Worm (Caenorhabditis elegans) whole organism, L4 larva: ENCODE data around the gene smg-3.
"Not testable (repeated sequence)": the region's sequence is repeated elsewhere in the genome, so short reads cannot be mapped to it uniquely, and the experiment has no call there.

Source experiments
- Y48G9A.11 ChIP-seq: fragments of 200-800 bp; sonication (Bioruptor generic); IDR thresholded peaks from 2 replicates; pipeline ENCODE4 v1.3.6; 2022; ENCODE audit warnings: missing genetic modification reagents, missing genetic modification characterization, missing compliant biosample characterization
- Y5F2A.4 ChIP-seq: fragments of 200-800 bp; sonication (Bioruptor generic); optimal IDR thresholded peaks from 2 replicates; lab custom pipeline; 2018; ENCODE audit warnings: mild to moderate bottlenecking, missing genetic modification characterization, missing compliant biosample characterization
- ZK337.2 ChIP-seq: fragments of 200-800 bp; sonication (Bioruptor generic); IDR thresholded peaks from 2 replicates; pipeline ENCODE4 v1.3.6; 2022; ENCODE audit warnings: missing genetic modification reagents, missing genetic modification characterization, missing compliant biosample characterization
- aha-1 ChIP-seq: fragments of 150-350 bp; peaks from one replicate; lab custom pipeline; 2014; ENCODE audit warnings: missing biosample characterization, missing genetic modification characterization
- aly-2 ChIP-seq: sonication (generic microtip); optimal IDR thresholded peaks from 2 replicates; lab custom pipeline; 2018; ENCODE audit warnings: missing biosample characterization, missing genetic modification characterization
- ceh-32 ChIP-seq: sonication (generic microtip); optimal IDR thresholded peaks from 2 replicates; lab custom pipeline; 2016; ENCODE audit warnings: mild to moderate bottlenecking, missing genetic modification characterization, missing compliant biosample characterization; ENCODE audit not compliant: poor library complexity
- ceh-82 ChIP-seq: sonication (generic microtip); optimal IDR thresholded peaks from 2 replicates; lab custom pipeline; 2017; ENCODE audit warnings: missing biosample characterization, missing genetic modification characterization
- ces-1 ChIP-seq: fragments of 150-350 bp; sonication (generic microtip); optimal IDR thresholded peaks from 4 replicates; lab custom pipeline; 2014; ENCODE audit warnings: missing biosample characterization, missing genetic modification reagents, missing genetic modification characterization
- daf-19 ChIP-seq: fragments of 200-800 bp; sonication (Bioruptor generic); conservative IDR thresholded peaks from 2 replicates; pipeline ENCODE4 v1.3.6; 2022; ENCODE audit warnings: missing genetic modification characterization, missing compliant biosample characterization
- dmd-8 ChIP-seq: fragments of 200-800 bp; sonication (Bioruptor generic); IDR thresholded peaks from 2 replicates; pipeline ENCODE4 v1.3.6; 2022; ENCODE audit warnings: missing genetic modification characterization, missing compliant biosample characterization
- dpl-1 ChIP-seq: fragments of 150-350 bp; optimal IDR thresholded peaks from 2 replicates; lab custom pipeline; 2014; ENCODE audit warnings: missing biosample characterization, missing genetic modification reagents, missing genetic modification characterization
- egl-27 ChIP-seq: sonication (generic microtip); optimal IDR thresholded peaks from 3 replicates; lab custom pipeline; 2017; ENCODE audit warnings: missing biosample characterization, missing genetic modification reagents, missing genetic modification characterization
- fkh-10 ChIP-seq: fragments of 150-350 bp; optimal IDR thresholded peaks from 2 replicates; lab custom pipeline; 2014; ENCODE audit warnings: missing biosample characterization, missing genetic modification reagents, missing genetic modification characterization
- hlh-11 ChIP-seq: fragments of 200-800 bp; sonication (Bioruptor generic); optimal IDR thresholded peaks from 2 replicates; lab custom pipeline; 2018; ENCODE audit warnings: mild to moderate bottlenecking, missing genetic modification characterization, missing compliant biosample characterization
- hlh-30 ChIP-seq: sonication (generic microtip); optimal IDR thresholded peaks from 2 replicates; lab custom pipeline; 2017; ENCODE audit warnings: antibody characterized with exemption, mild to moderate bottlenecking, missing genetic modification characterization, missing compliant biosample characterization; ENCODE audit not compliant: insufficient read depth
- hmg-1.1 ChIP-seq: fragments of 200-800 bp; sonication (Bioruptor generic); IDR thresholded peaks from 2 replicates; pipeline ENCODE4 v1.3.6; 2022; ENCODE audit warnings: missing genetic modification reagents, missing genetic modification characterization, missing compliant biosample characterization
- lim-7 ChIP-seq: fragments of 200-800 bp; sonication (Bioruptor generic); IDR thresholded peaks from 2 replicates; pipeline ENCODE4 v1.3.6; 2022; ENCODE audit warnings: missing genetic modification characterization, missing compliant biosample characterization
- lin-13 ChIP-seq: fragments of 150-350 bp; optimal IDR thresholded peaks from 2 replicates; lab custom pipeline; 2014; ENCODE audit warnings: missing biosample characterization, missing genetic modification reagents, missing genetic modification characterization
- lin-15B ChIP-seq: fragments of 150-350 bp; sonication (generic microtip); optimal IDR thresholded peaks from 3 replicates; lab custom pipeline; 2014; ENCODE audit warnings: missing biosample characterization, missing genetic modification characterization
- lir-3 ChIP-seq: sonication (generic microtip); optimal IDR thresholded peaks from 2 replicates; lab custom pipeline; 2016; ENCODE audit warnings: mild to moderate bottlenecking, missing genetic modification characterization, missing compliant biosample characterization
- madf-9 ChIP-seq: fragments of 200-800 bp; sonication (Bioruptor generic); conservative IDR thresholded peaks from 2 replicates; pipeline ENCODE4 v1.3.6; 2022; ENCODE audit warnings: missing genetic modification reagents, missing genetic modification characterization, missing compliant biosample characterization
- mep-1 ChIP-seq: fragments of 150-350 bp; sonication (generic microtip); optimal IDR thresholded peaks from 3 replicates; lab custom pipeline; 2014; ENCODE audit warnings: missing biosample characterization, missing genetic modification characterization
- mxl-2 ChIP-seq: fragments of 200-800 bp; sonication (Bioruptor generic); conservative IDR thresholded peaks from 2 replicates; pipeline ENCODE4 v1.3.6; 2022; ENCODE audit warnings: missing genetic modification reagents, missing genetic modification characterization, missing compliant biosample characterization
- nhr-10 ChIP-seq: fragments of 150-350 bp; optimal IDR thresholded peaks from 2 replicates; lab custom pipeline; 2014; ENCODE audit warnings: missing biosample characterization, missing genetic modification characterization
- nhr-237 ChIP-seq: sonication (generic microtip); optimal IDR thresholded peaks from 2 replicates; lab custom pipeline; 2017; ENCODE audit warnings: missing biosample characterization, missing genetic modification characterization
- nhr-25 ChIP-seq: sonication (generic microtip); optimal IDR thresholded peaks from 2 replicates; lab custom pipeline; 2017; ENCODE audit warnings: missing genetic modification characterization, mild to moderate bottlenecking, missing compliant biosample characterization, antibody characterized with exemption, moderate library complexity, borderline replicate concordance; ENCODE audit not compliant: insufficient read depth
- nhr-77 ChIP-seq: fragments of 150-350 bp; optimal IDR thresholded peaks from 2 replicates; lab custom pipeline; 2014; ENCODE audit warnings: missing biosample characterization, missing genetic modification characterization
- pha-4 ChIP-seq, 2 experiments: fragments of 150-350 bp in 1 of 2; fragments of 200-800 bp in 1 of 2; sonication (Bioruptor generic) in 1 of 2; IDR thresholded peaks in 1 of 2; optimal IDR thresholded peaks in 1 of 2; 2 replicates each; pipeline versions ENCODE4 v1.3.6 to Lab custom; 2014 to 2022; ENCODE audit warnings: missing genetic modification characterization in 2 of 2, missing genetic modification reagents in 2 of 2, missing biosample characterization in 1 of 2, missing compliant biosample characterization in 1 of 2
- php-3 ChIP-seq: fragments of 200-800 bp; sonication (Bioruptor generic); IDR thresholded peaks from 2 replicates; pipeline ENCODE4 v1.3.6; 2022; ENCODE audit warnings: missing genetic modification reagents, missing genetic modification characterization, missing compliant biosample characterization
- rbr-2 ChIP-seq: sonication (generic microtip); optimal IDR thresholded peaks from 2 replicates; lab custom pipeline; 2016; ENCODE audit warnings: missing genotype, missing genetic modification characterization, missing compliant biosample characterization
- saeg-2 ChIP-seq: fragments of 200-800 bp; sonication (Bioruptor generic); IDR thresholded peaks from 2 replicates; pipeline ENCODE4 v1.3.6; 2022; ENCODE audit warnings: missing genetic modification reagents, missing genetic modification characterization, missing compliant biosample characterization
- snpc-1.2 ChIP-seq: fragments of 200-800 bp; sonication (Bioruptor generic); IDR thresholded peaks from 2 replicates; pipeline ENCODE4 v1.3.6; 2022; ENCODE audit warnings: missing genetic modification reagents, missing genetic modification characterization, missing compliant biosample characterization
- spr-3 ChIP-seq: fragments of 200-800 bp; sonication (Bioruptor generic); optimal IDR thresholded peaks from 2 replicates; lab custom pipeline; 2018; ENCODE audit warnings: mild to moderate bottlenecking, missing genetic modification characterization, missing compliant biosample characterization
- tag-97 ChIP-seq: fragments of 200-800 bp; sonication (Bioruptor generic); IDR thresholded peaks from 2 replicates; pipeline ENCODE4 v1.3.6; 2022; ENCODE audit warnings: missing genetic modification characterization, missing compliant biosample characterization
- tra-1 ChIP-seq: fragments of 200-800 bp; sonication (Bioruptor generic); IDR thresholded peaks from 2 replicates; pipeline ENCODE4 v1.3.6; 2022; ENCODE audit warnings: missing genetic modification reagents, missing genetic modification characterization, missing compliant biosample characterization
- unc-130 ChIP-seq: sonication (generic microtip); optimal IDR thresholded peaks from 2 replicates; lab custom pipeline; 2016; ENCODE audit warnings: missing genetic modification reagents, missing genetic modification characterization, missing compliant biosample characterization
- zag-1 ChIP-seq: fragments of 150-350 bp; optimal IDR thresholded peaks from 2 replicates; lab custom pipeline; 2014; ENCODE audit warnings: missing biosample characterization, missing genetic modification characterization
- zfp-3 ChIP-seq: fragments of 200-800 bp; sonication (Bioruptor generic); conservative IDR thresholded peaks from 2 replicates; pipeline ENCODE4 v1.3.6; 2022; ENCODE audit warnings: missing genetic modification reagents, missing genetic modification characterization, missing compliant biosample characterization
- zip-11 ChIP-seq: fragments of 200-800 bp; sonication (Bioruptor generic); IDR thresholded peaks from 2 replicates; pipeline ENCODE4 v1.3.6; 2022; ENCODE audit warnings: missing genetic modification characterization, missing compliant biosample characterization

smg-3 gene

ce11 chrIV:6363604-6364003 lies 9.3 kb downstream of the smg-3 start:
- TF ChIP-seq lim-7 (GFP tag; lab: Robert Waterston, UW) (no peak), Y48G9A.11 (no peak), dmd-8 (GFP tag; lab: Robert Waterston, UW) (no peak), Y5F2A.4 (no peak), tra-1 (no peak), lin-15B (tag; lab: Kevin White, UChicago) (no peak), dpl-1 (no peak)

ce11 chrIV:6361668-6362067 lies 11.2 kb downstream of the smg-3 start, which contains the start of gene Y73B6BL.47:
Gene Y73B6BL.47, plus strand, starts transcription at chrIV:6361968.
- TF ChIP-seq nhr-10 (tag; lab: Kevin White, UChicago), result no peak
- TF ChIP-seq nhr-77 (tag; lab: Kevin White, UChicago), result no peak
- no peak for TF ChIP-seq aha-1
- TF ChIP-seq unc-130 (GFP tag; lab: Kevin White, UChicago), result no peak
- TF ChIP-seq hlh-30, result no peak
- TF ChIP-seq snpc-1.2 (GFP tag; lab: Robert Waterston, UW), result no peak

DNA sequence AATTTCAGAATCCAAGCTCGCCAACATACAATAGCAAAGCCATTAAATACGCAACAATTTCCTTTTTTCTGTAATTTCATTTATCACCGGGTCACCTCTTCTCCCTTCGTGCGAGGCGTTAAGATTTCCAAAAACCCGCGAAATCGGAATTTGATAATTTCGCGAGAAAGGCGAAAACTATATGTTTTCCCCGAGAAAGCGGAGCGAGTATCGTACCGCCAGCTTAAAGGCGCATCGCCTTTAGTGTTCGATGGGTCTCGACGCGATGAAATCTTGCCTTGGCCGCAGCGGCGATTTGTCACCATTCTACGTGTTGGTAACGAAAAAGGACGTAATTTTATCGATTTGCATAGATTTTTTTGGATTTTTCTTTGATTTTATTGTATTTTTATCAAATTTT lies 25.1 kb downstream of the smg-3 start:
- TF ChIP-seq snpc-1.2 (GFP tag; lab: Robert Waterston, UW), result peak; percentile 75

- not testable (repeated sequence) for TF ChIP-seq mxl-2 (GFP tag; lab: Robert Waterston, UW); nhr-237 (tag; lab: Kevin White, UChicago); spr-3 (GFP tag; lab: Kevin White, UChicago)
Observed at ce11 chrIV:6347213-6347612, 25.7 kb downstream of the smg-3 start, which contains the start of gene Y73B6BL.289. Gene Y73B6BL.289, plus strand, starts transcription at chrIV:6347513.

DNA sequence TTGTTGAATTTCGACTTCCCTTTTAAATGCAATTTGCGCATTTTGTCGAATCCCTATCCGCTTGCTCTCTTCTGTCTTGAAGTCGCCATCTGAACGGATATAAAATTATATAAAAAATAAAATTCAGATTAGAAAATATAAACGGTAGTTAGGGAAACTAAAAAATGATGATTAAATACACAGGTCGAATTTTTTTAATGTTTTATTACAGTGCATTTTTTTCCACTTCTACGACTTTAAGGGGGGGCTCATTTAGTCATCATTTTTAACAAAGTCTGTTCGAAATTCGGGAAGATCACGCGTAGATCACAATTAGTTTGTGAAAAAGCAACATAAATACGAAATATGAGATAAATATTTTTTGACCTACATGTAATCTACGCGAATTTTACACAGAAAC lies 30.0 kb downstream of the smg-3 start, which contains the start of gene Y73B6BL.14:
Gene Y73B6BL.14 (minus strand): TSS at position 101 of the 400 bp plus-strand sequence.
- TF ChIP-seq zag-1 (no peak), rbr-2 (tag; lab: Kevin White, UChicago) (no peak), snpc-1.2 (GFP tag; lab: Robert Waterston, UW) (no peak), zip-11 (GFP tag; lab: Robert Waterston, UW) (no peak), tag-97 (no peak), ceh-82 (tag; lab: Kevin White, UChicago) (no peak), php-3 (GFP tag; lab: Robert Waterston, UW) (no peak), hlh-11 (tag; lab: Kevin White, UChicago) (no peak), lir-3 (tag; lab: Kevin White, UChicago) (no peak), ZK337.2 (GFP tag; lab: Robert Waterston, UW) (no peak), lin-13 (GFP tag; lab: Kevin White, UChicago) (no peak), fkh-10 (GFP tag; lab: Kevin White, UChicago) (no peak), madf-9 (GFP tag; lab: Robert Waterston, UW) (no peak), nhr-25 (tag; lab: Kevin White, UChicago) (no peak), saeg-2 (no peak), mep-1 (tag; lab: Kevin White, UChicago) (no peak), ces-1 (no peak), lim-7 (GFP tag; lab: Robert Waterston, UW) (no peak), spr-3 (GFP tag; lab: Kevin White, UChicago) (no peak)

ce11 chrIV:6342431-6342830 lies 30.5 kb downstream of the smg-3 start, which contains the start of gene Y73B6BL.288:
Gene Y73B6BL.288, minus strand, starts transcription at chrIV:6342531.
- TF ChIP-seq nhr-10 (tag; lab: Kevin White, UChicago) (no peak), egl-27 (no peak), ceh-82 (tag; lab: Kevin White, UChicago) (no peak), zfp-3 (GFP tag; lab: Robert Waterston, UW) (no peak), Y5F2A.4 (no peak), hmg-1.1 (GFP tag; lab: Robert Waterston, UW) (no peak), daf-19 (GFP tag; lab: Robert Waterston, UW) (no peak), nhr-25 (tag; lab: Kevin White, UChicago) (no peak), lim-7 (GFP tag; lab: Robert Waterston, UW) (no peak), ceh-32 (tag; lab: Kevin White, UChicago) (no peak), lin-15B (tag; lab: Kevin White, UChicago) (no peak), aly-2 (tag; lab: Kevin White, UChicago) (no peak), pha-4 (GFP tag; IDR thresholded peaks at IDR 0.05; lab: Robert Waterston, UW) (no peak), pha-4 (tag; optimal IDR thresholded peaks at IDR 0.05; lab: Kevin White, UChicago) (no peak)
- TF ChIP-seq, all 104 proteins: peak for 0
